Fruit fly (Drosophila melanogaster) whole organism, embryonic: Measurements from ENCODE around the gene CG1622.

Experiments
- Atf6 ChIP-seq: fragments of 200-800 bp; sonication (Bioruptor generic); IDR thresholded peaks from 2 replicates; pipeline ENCODE4 v1.3.6; 2022; ENCODE audit warnings: missing biosample characterization, missing genetic modification characterization
- Bgb ChIP-seq: fragments of 200-800 bp; sonication (Bioruptor generic); IDR thresholded peaks from 2 replicates; pipeline ENCODE4 v1.3.6; 2022; ENCODE audit warnings: missing biosample characterization, missing genetic modification characterization; ENCODE audit not compliant: partially characterized antibody
- CG10321 ChIP-seq: fragments of 200-800 bp; sonication (Bioruptor generic); IDR thresholded peaks from 2 replicates; pipeline ENCODE4 v1.3.6; 2022; ENCODE audit warnings: missing biosample characterization, missing genetic modification characterization
- CG10543 ChIP-seq: fragments of 200-800 bp; sonication (Bioruptor generic); optimal IDR thresholded peaks from 3 replicates; lab custom pipeline; 2017; ENCODE audit warnings: missing biosample characterization, mild to moderate bottlenecking, missing genetic modification characterization, moderate library complexity
- CG11093 ChIP-seq: fragments of 200-800 bp; sonication (Bioruptor generic); IDR thresholded peaks from 3 replicates; pipeline ENCODE4 v1.3.6; 2022; ENCODE audit warnings: missing biosample characterization, missing genetic modification characterization
- CG12071 ChIP-seq: fragments of 200-800 bp; sonication (Bioruptor generic); optimal IDR thresholded peaks from 3 replicates; lab custom pipeline; 2018; ENCODE audit warnings: missing biosample characterization, mild to moderate bottlenecking, missing genetic modification characterization
- CG12744 ChIP-seq: fragments of 200-800 bp; sonication (Bioruptor generic); optimal IDR thresholded peaks from 2 replicates; lab custom pipeline; 2016; ENCODE audit warnings: missing biosample characterization, missing genetic modification characterization
- CG13894 ChIP-seq: fragments of 200-800 bp; sonication (Bioruptor generic); optimal IDR thresholded peaks from 3 replicates; lab custom pipeline; 2018; ENCODE audit warnings: missing biosample characterization, mild to moderate bottlenecking, missing genetic modification characterization, moderate library complexity
- CG14014 ChIP-seq: fragments of 200-800 bp; sonication (Bioruptor generic); IDR thresholded peaks from 2 replicates; pipeline ENCODE4 v1.3.6; 2022; ENCODE audit warnings: missing biosample characterization, missing genetic modification characterization
- CG15696 ChIP-seq: fragments of 200-800 bp; sonication (Bioruptor generic); optimal IDR thresholded peaks from 2 replicates; lab custom pipeline; 2019; ENCODE audit warnings: missing biosample characterization, mild to moderate bottlenecking, missing genetic modification characterization, moderate library complexity
- CG17328 ChIP-seq: fragments of 200-800 bp; sonication (Bioruptor generic); IDR thresholded peaks from 2 replicates; pipeline ENCODE4 v1.3.6; 2022; ENCODE audit warnings: missing biosample characterization, missing genetic modification characterization
- CG18599 ChIP-seq: fragments of 200-800 bp; sonication (Bioruptor generic); optimal IDR thresholded peaks from 3 replicates; lab custom pipeline; 2017; ENCODE audit warnings: missing biosample characterization, missing genetic modification characterization, mild to moderate bottlenecking, moderate library complexity, missing genetic modification reagents
- CG2712 ChIP-seq: fragments of 200-800 bp; optimal IDR thresholded peaks from 3 replicates; lab custom pipeline; 2019; ENCODE audit warnings: missing biosample characterization, mild to moderate bottlenecking, missing genetic modification characterization, moderate library complexity
- CG2889 ChIP-seq: fragments of 200-800 bp; sonication (Bioruptor generic); IDR thresholded peaks from 3 replicates; pipeline ENCODE4 v1.3.6; 2022; ENCODE audit warnings: missing biosample characterization, missing genetic modification characterization
- CG34376 ChIP-seq: fragments of 200-800 bp; sonication (Bioruptor generic); optimal IDR thresholded peaks from 2 replicates; lab custom pipeline; 2018; ENCODE audit warnings: missing biosample characterization, mild to moderate bottlenecking, missing genetic modification characterization
- CG4282 ChIP-seq: fragments of 200-800 bp; sonication (Bioruptor generic); optimal IDR thresholded peaks from 2 replicates; lab custom pipeline; 2016; ENCODE audit warnings: missing biosample characterization, missing genetic modification characterization
- CG7786 ChIP-seq: fragments of 200-800 bp; sonication (Bioruptor generic); optimal IDR thresholded peaks from 2 replicates; lab custom pipeline; 2016; ENCODE audit warnings: missing biosample characterization, missing genetic modification characterization
- CG8290 ChIP-seq, 3 experiments: fragments of 200-800 bp; sonication (Bioruptor generic); optimal IDR thresholded peaks; 2 replicates each; lab custom pipeline; 2016 to 2019; ENCODE audit warnings: missing biosample characterization in 3 of 3, missing genetic modification characterization in 3 of 3, mild to moderate bottlenecking in 2 of 3, moderate library complexity in 1 of 3
- CG8478 ChIP-seq: fragments of >200 bp; optimal IDR thresholded peaks from 2 replicates; lab custom pipeline; 2018
- Dbx ChIP-seq: fragments of 200-800 bp; sonication (Bioruptor generic); IDR thresholded peaks from 3 replicates; pipeline ENCODE4 v1.3.6; 2022; ENCODE audit warnings: missing biosample characterization, missing genetic modification characterization
- Doc2 ChIP-seq: fragments of 200-800 bp; sonication (Bioruptor generic); IDR thresholded peaks from 2 replicates; pipeline ENCODE4 v1.3.6; 2022; ENCODE audit warnings: missing biosample characterization, missing genetic modification characterization
- Ets65A ChIP-seq: fragments of 200-800 bp; sonication (Bioruptor generic); peaks from one replicate; lab custom pipeline; 2016; ENCODE audit warnings: missing biosample characterization, missing genetic modification characterization
- GATAe ChIP-seq: fragments of 200-800 bp; sonication (Bioruptor generic); conservative IDR thresholded peaks from 2 replicates; pipeline ENCODE4 v1.3.6; 2022; ENCODE audit warnings: missing biosample characterization, missing genetic modification characterization
- H2.0 ChIP-seq: fragments of 200-800 bp; sonication (Bioruptor generic); IDR thresholded peaks from 2 replicates; pipeline ENCODE4 v1.3.6; 2022; ENCODE audit warnings: missing biosample characterization, missing genetic modification characterization
- HHEX ChIP-seq: fragments of 200-800 bp; sonication (Bioruptor generic); optimal IDR thresholded peaks from 3 replicates; lab custom pipeline; 2017; ENCODE audit warnings: missing biosample characterization, mild to moderate bottlenecking, missing genetic modification characterization, missing genetic modification reagents
- HLHmδ ChIP-seq: fragments of 200-800 bp; sonication (Bioruptor generic); optimal IDR thresholded peaks from 2 replicates; lab custom pipeline; 2018; ENCODE audit warnings: missing biosample characterization, mild to moderate bottlenecking, missing genetic modification characterization, moderate library complexity
- Hey ChIP-seq: fragments of 200-800 bp; sonication (Bioruptor generic); optimal IDR thresholded peaks from 3 replicates; lab custom pipeline; 2018; ENCODE audit warnings: missing biosample characterization, mild to moderate bottlenecking, missing genetic modification characterization
- HmgZ ChIP-seq: fragments of 200-800 bp; sonication (Bioruptor generic); optimal IDR thresholded peaks from 2 replicates; lab custom pipeline; 2018; ENCODE audit warnings: missing biosample characterization, mild to moderate bottlenecking, missing genetic modification characterization
- Kr ChIP-seq: fragments of 200-800 bp; sonication (Bioruptor generic); optimal IDR thresholded peaks from 2 replicates; lab custom pipeline; 2017; ENCODE audit warnings: missing biosample characterization, mild to moderate bottlenecking, missing genetic modification characterization
- Max ChIP-seq: fragments of 200-800 bp; sonication (Bioruptor generic); optimal IDR thresholded peaks from 2 replicates; lab custom pipeline; 2016; ENCODE audit warnings: missing biosample characterization, mild to moderate bottlenecking, missing genetic modification characterization
- NFAT ChIP-seq: fragments of 200-800 bp; sonication (Bioruptor generic); IDR thresholded peaks from 2 replicates; pipeline ENCODE4 v1.3.6; 2022; ENCODE audit warnings: missing biosample characterization, missing genetic modification characterization
- Optix ChIP-seq: fragments of 200-800 bp; sonication (Bioruptor generic); IDR thresholded peaks from 3 replicates; pipeline ENCODE4 v1.3.6; 2022; ENCODE audit warnings: missing biosample characterization, missing genetic modification characterization
- bigmax ChIP-seq: fragments of 200-800 bp; sonication (Bioruptor generic); optimal IDR thresholded peaks from 2 replicates; lab custom pipeline; 2018; ENCODE audit warnings: missing biosample characterization, mild to moderate bottlenecking, missing genetic modification characterization
- chif ChIP-seq, 2 experiments: fragments of 200-800 bp; sonication (Bioruptor generic); optimal IDR thresholded peaks; 3 replicates each; lab custom pipeline; 2016; ENCODE audit warnings: missing biosample characterization in 2 of 2, missing genetic modification characterization in 2 of 2
- corto ChIP-seq: fragments of 200-800 bp; sonication (Bioruptor generic); optimal IDR thresholded peaks from 2 replicates; lab custom pipeline; 2016; ENCODE audit warnings: missing biosample characterization, mild to moderate bottlenecking, missing genetic modification characterization, moderate library complexity
- crol ChIP-seq: fragments of 200-800 bp; sonication (Bioruptor generic); IDR thresholded peaks from 2 replicates; pipeline ENCODE4 v1.3.6; 2022; ENCODE audit warnings: missing biosample characterization, missing genetic modification characterization
- dysf ChIP-seq: fragments of 200-800 bp; sonication (Bioruptor generic); IDR thresholded peaks from 3 replicates; pipeline ENCODE4 v1.3.6; 2022; ENCODE audit warnings: missing biosample characterization, missing genetic modification characterization
- gem ChIP-seq: fragments of 200-800 bp; sonication (Bioruptor generic); optimal IDR thresholded peaks from 2 replicates; lab custom pipeline; 2019; ENCODE audit warnings: missing biosample characterization, mild to moderate bottlenecking, missing genetic modification characterization, moderate library complexity
- gsb-n ChIP-seq: fragments of 200-800 bp; sonication (Bioruptor generic); optimal IDR thresholded peaks from 3 replicates; lab custom pipeline; 2018; ENCODE audit warnings: missing biosample characterization, mild to moderate bottlenecking, missing genetic modification characterization
- ham ChIP-seq: fragments of 200-800 bp; sonication (Bioruptor generic); IDR thresholded peaks from 2 replicates; pipeline ENCODE4 v1.3.6; 2022; ENCODE audit warnings: missing biosample characterization, missing genetic modification characterization
- her ChIP-seq: fragments of 200-800 bp; sonication (Bioruptor generic); optimal IDR thresholded peaks from 2 replicates; lab custom pipeline; 2016; ENCODE audit warnings: missing biosample characterization, missing genetic modification characterization
- kay ChIP-seq: fragments of 200-800 bp; sonication (Bioruptor generic); optimal IDR thresholded peaks from 2 replicates; lab custom pipeline; 2016; ENCODE audit warnings: missing biosample characterization, missing genetic modification characterization
- ken ChIP-seq: fragments of 200-800 bp; sonication (Bioruptor generic); IDR thresholded peaks from 3 replicates; pipeline ENCODE4 v1.3.6; 2022; ENCODE audit warnings: missing biosample characterization, missing genetic modification characterization
- lab ChIP-seq: fragments of 200-800 bp; sonication (Bioruptor generic); optimal IDR thresholded peaks from 3 replicates; lab custom pipeline; 2017; ENCODE audit warnings: missing biosample characterization, missing genetic modification characterization, mild to moderate bottlenecking, moderate library complexity, missing genetic modification reagents
- mam ChIP-seq: fragments of 200-800 bp; sonication (Bioruptor generic); optimal IDR thresholded peaks from 3 replicates; lab custom pipeline; 2016; ENCODE audit warnings: missing biosample characterization, missing genetic modification characterization
- mirr ChIP-seq: fragments of 200-800 bp; sonication (Bioruptor generic); optimal IDR thresholded peaks from 3 replicates; lab custom pipeline; 2018; ENCODE audit warnings: missing biosample characterization, mild to moderate bottlenecking, missing genetic modification characterization
- p53 ChIP-seq: fragments of 200-800 bp; sonication (Bioruptor generic); optimal IDR thresholded peaks from 2 replicates; lab custom pipeline; 2016; ENCODE audit warnings: missing biosample characterization, missing genetic modification characterization
- pfk ChIP-seq: fragments of 200-800 bp; sonication (Bioruptor generic); optimal IDR thresholded peaks from 2 replicates; lab custom pipeline; 2018; ENCODE audit warnings: missing biosample characterization, mild to moderate bottlenecking, missing genetic modification characterization, moderate library complexity
- pzg ChIP-seq: fragments of 200-800 bp; sonication (Bioruptor generic); optimal IDR thresholded peaks from 3 replicates; lab custom pipeline; 2018; ENCODE audit warnings: missing biosample characterization, mild to moderate bottlenecking, missing genetic modification characterization, moderate library complexity
- sim ChIP-seq: fragments of 200-800 bp; sonication (Bioruptor generic); IDR thresholded peaks from 2 replicates; pipeline ENCODE4 v1.3.6; 2022; ENCODE audit warnings: missing biosample characterization, missing genetic modification characterization
- sug ChIP-seq: fragments of 200-800 bp; optimal IDR thresholded peaks from 2 replicates; lab custom pipeline; 2019; ENCODE audit warnings: missing biosample characterization, mild to moderate bottlenecking, missing genetic modification characterization, moderate library complexity
- tx ChIP-seq: fragments of 200-800 bp; sonication (Bioruptor generic); optimal IDR thresholded peaks from 2 replicates; lab custom pipeline; 2016; ENCODE audit warnings: missing biosample characterization, missing genetic modification characterization

The CG1622 gene

dm6 chrX:13310764-13311163 lies 13.9 kb downstream of the CG1622 start (continued):
- TF ChIP-seq tx (GFP tag; lab: Kevin White, UChicago), result no peak
- peak; percentile 83 for TF ChIP-seq crol (GFP tag; lab: Robert Waterston, UW)
- no peak for TF ChIP-seq H2.0 (GFP tag; lab: Robert Waterston, UW)
- no peak for TF ChIP-seq CG11093 (GFP tag; lab: Robert Waterston, UW)
- no peak for TF ChIP-seq CG10321 (GFP tag; lab: Robert Waterston, UW)
- peak; percentile 70 for TF ChIP-seq mirr (GFP tag; lab: Kevin White, UChicago)
- TF ChIP-seq CG14014, result no peak
- 0 out of 3 replicates have a peak, but pooled peaks have one; percentile 34 for TF ChIP-seq Dbx
- TF ChIP-seq ken (GFP tag; lab: Robert Waterston, UW), result no peak
- no peak for TF ChIP-seq p53 (GFP tag; lab: Kevin White, UChicago)
- peak; percentile 35 for TF ChIP-seq CG18599 (GFP tag; lab: Kevin White, UChicago)
- TF ChIP-seq HmgZ (tag; lab: Kevin White, UChicago), result peak; percentile 25
- no peak for TF ChIP-seq Optix
- TF ChIP-seq CG7786, result no peak
- TF ChIP-seq HLHmδ (GFP tag; lab: Kevin White, UChicago), result no peak
- TF ChIP-seq NFAT (GFP tag; lab: Robert Waterston, UW), result 0 out of 2 replicates have a peak, but pooled peaks have one; percentile 31
- TF ChIP-seq Bgb (GFP tag; lab: Robert Waterston, UW), result no peak
- TF ChIP-seq Atf6 (GFP tag; lab: Robert Waterston, UW), result peak; percentile 25; the same call in 1 of the 2 replicates
- TF ChIP-seq CG10543, result peak; percentile 81
- TF ChIP-seq Ets65A (GFP tag; lab: Kevin White, UChicago), result no peak
- TF ChIP-seq chif (GFP tag; optimal IDR thresholded peaks at IDR 0.05; lab: Kevin White, UChicago), result no peak
- peak; percentile 9 for TF ChIP-seq gsb-n (tag; lab: Kevin White, UChicago)
- no peak for TF ChIP-seq CG2712
- TF ChIP-seq CG12071 (GFP tag; lab: Kevin White, UChicago), result no peak
- no peak for TF ChIP-seq CG8478 (lab: Kevin White, UChicago)
- TF ChIP-seq CG15696 (tag; lab: Kevin White, UChicago), result no peak
- TF ChIP-seq gem (tag; lab: Kevin White, UChicago), result no peak
- peak; percentile 76 for TF ChIP-seq sug (tag; lab: Kevin White, UChicago)
- no peak for TF ChIP-seq pzg (GFP tag; lab: Kevin White, UChicago)
- peak; percentile 84 for TF ChIP-seq GATAe
- TF ChIP-seq corto, result no peak
- no peak for TF ChIP-seq bigmax (GFP tag; lab: Kevin White, UChicago)
- TF ChIP-seq lab (GFP tag; lab: Kevin White, UChicago), result peak; percentile 63
- TF ChIP-seq ham (GFP tag; lab: Robert Waterston, UW), result no peak
- no peak for TF ChIP-seq mam (GFP tag; lab: Kevin White, UChicago)
- TF ChIP-seq Max (GFP tag; lab: Kevin White, UChicago), result no peak
- TF ChIP-seq Kr (GFP tag; lab: Kevin White, UChicago), result no peak
- TF ChIP-seq her, result no peak
- no peak for TF ChIP-seq CG4282
- peak; percentile 56 for TF ChIP-seq CG13894 (tag; lab: Kevin White, UChicago)
- TF ChIP-seq CG17328 (GFP tag; lab: Robert Waterston, UW), result no peak
- TF ChIP-seq sim (GFP tag; lab: Robert Waterston, UW), result no peak
- no peak for TF ChIP-seq CG12744 (GFP tag; lab: Kevin White, UChicago)
- peak; percentile 25 for TF ChIP-seq CG34376 (GFP tag; lab: Kevin White, UChicago)
- TF ChIP-seq Doc2, result no peak
- TF ChIP-seq CG8290 (GFP tag; optimal IDR thresholded peaks at IDR 0.05; lab: Kevin White, UChicago), result no peak
- peak in 1 of 2 experiments; percentile 58 for TF ChIP-seq CG8290 (tag; optimal IDR thresholded peaks at IDR 0.05; lab: Kevin White, UChicago)
- TF ChIP-seq Hey, result peak; percentile 17
- TF ChIP-seq dysf (GFP tag; lab: Robert Waterston, UW), result no peak
- peak; percentile 17 for TF ChIP-seq pfk
- no peak for TF ChIP-seq kay
- no peak for TF ChIP-seq CG2889 (GFP tag; lab: Robert Waterston, UW)
- peak; percentile 3 for TF ChIP-seq HHEX
